Worm (Caenorhabditis elegans): ENCODE data around the gene H23N18.5.

- TF ChIP-seq him-1 (tag; optimal IDR thresholded peaks at IDR 0.05): no peak
- TF ChIP-seq W03F9.2 (tag; optimal IDR thresholded peaks at IDR 0.05): no peak
These were observed 22.7 kb downstream of the H23N18.5 start, which contains the start of gene ugt-12 for ce11 chrV:4889477-4889876.

All from whole organism, L4/young adult.